Worm (Caenorhabditis elegans) whole organism, early embryonic: ENCODE measurements around the gene spp-16.

Source experiments
- F13C5.2 ChIP-seq: sonication (generic microtip); optimal IDR thresholded peaks from 2 replicates; lab custom pipeline; 2017; ENCODE audit warnings: mild to moderate bottlenecking, missing genetic modification characterization, inconsistent platforms, missing compliant biosample characterization
- aly-1 ChIP-seq: sonication (generic microtip); optimal IDR thresholded peaks from 2 replicates; lab custom pipeline; 2016; ENCODE audit warnings: missing genetic modification characterization, missing compliant biosample characterization
- ama-1 ChIP-seq: fragments of 150-350 bp; optimal IDR thresholded peaks from 2 replicates; lab custom pipeline; 2014
- ceh-13 ChIP-seq: fragments of 200-800 bp; sonication (Bioruptor generic); optimal IDR thresholded peaks from 2 replicates; lab custom pipeline; 2018; ENCODE audit warnings: mild to moderate bottlenecking, missing genetic modification characterization, missing compliant biosample characterization
- ets-7 ChIP-seq: sonication (generic microtip); optimal IDR thresholded peaks from 2 replicates; lab custom pipeline; 2016; ENCODE audit warnings: missing genotype, missing genetic modification characterization, missing compliant biosample characterization
- flt-1 ChIP-seq: fragments of 200-800 bp; sonication (Bioruptor generic); IDR thresholded peaks from 2 replicates; pipeline ENCODE4 v1.3.6; 2022; ENCODE audit warnings: missing genetic modification characterization, missing compliant biosample characterization
- hmbx-1 ChIP-seq: sonication (generic microtip); optimal IDR thresholded peaks from 2 replicates; lab custom pipeline; 2016; ENCODE audit warnings: mild to moderate bottlenecking, missing genetic modification characterization, missing compliant biosample characterization
- hmg-4 ChIP-seq: fragments of 200-800 bp; sonication (Bioruptor generic); optimal IDR thresholded peaks from 2 replicates; lab custom pipeline; 2018; ENCODE audit warnings: mild to moderate bottlenecking, missing genetic modification characterization, missing compliant biosample characterization
- hnd-1 ChIP-seq: sonication (generic microtip); optimal IDR thresholded peaks from 2 replicates; lab custom pipeline; 2016; ENCODE audit warnings: missing genetic modification characterization, missing compliant biosample characterization
- pes-1 ChIP-seq: fragments of 200-800 bp; sonication (Bioruptor generic); IDR thresholded peaks from 2 replicates; pipeline ENCODE4 v1.3.6; 2022; ENCODE audit warnings: missing genetic modification reagents, missing genetic modification characterization, missing compliant biosample characterization
- scrt-1 ChIP-seq: fragments of 200-800 bp; sonication (Bioruptor generic); IDR thresholded peaks from 2 replicates; pipeline ENCODE4 v1.3.6; 2022; ENCODE audit warnings: missing genetic modification characterization, missing compliant biosample characterization
- sea-1 ChIP-seq: fragments of 200-800 bp; sonication (Bioruptor generic); conservative IDR thresholded peaks from 2 replicates; pipeline ENCODE4 v1.3.6; 2022; ENCODE audit warnings: missing genetic modification characterization, missing compliant biosample characterization
- tbx-11 ChIP-seq: fragments of 200-800 bp; sonication (Bioruptor generic); IDR thresholded peaks from 2 replicates; pipeline ENCODE4 v1.3.6; 2022; ENCODE audit warnings: missing genetic modification characterization, missing compliant biosample characterization
- tbx-37 ChIP-seq: fragments of 200-800 bp; sonication (Bioruptor generic); conservative IDR thresholded peaks from 2 replicates; pipeline ENCODE4 v1.3.6; 2022; ENCODE audit warnings: missing genetic modification reagents, missing genetic modification characterization, missing compliant biosample characterization

DNA sequence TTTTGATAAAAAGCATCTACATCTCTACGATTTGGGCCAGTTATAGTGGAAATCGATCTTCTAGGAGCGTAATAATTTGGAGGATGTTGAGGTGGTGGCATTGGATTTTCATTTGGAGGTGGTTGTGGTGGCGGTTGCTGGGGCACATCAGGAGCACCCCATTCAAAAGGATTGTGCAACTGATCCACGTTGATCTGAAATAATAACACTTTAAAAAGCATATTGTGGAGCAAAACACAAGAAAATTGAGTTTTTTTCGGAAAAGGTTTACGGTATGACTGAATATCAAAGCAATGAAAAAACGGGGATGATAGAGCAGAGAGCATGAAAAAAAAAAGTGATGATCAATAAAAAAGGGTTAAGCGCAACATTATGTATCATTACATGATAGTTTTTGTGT is 35.5 kb downstream of the spp-16 start, which contains the start of gene saeg-1:
- TF ChIP-seq ama-1 (lab: Kevin White, UChicago) (no peak), ceh-13 (GFP tag; lab: Kevin White, UChicago) (no peak), hmg-4 (GFP tag; lab: Kevin White, UChicago) (no peak), F13C5.2 (tag; lab: Kevin White, UChicago) (no peak), flt-1 (GFP tag; lab: Robert Waterston, UW) (no peak), ets-7 (tag; lab: Kevin White, UChicago) (no peak), tbx-11 (GFP tag; lab: Robert Waterston, UW) (no peak), scrt-1 (GFP tag; lab: Robert Waterston, UW) (no peak), pes-1 (GFP tag; lab: Robert Waterston, UW) (no peak), hmbx-1 (tag; lab: Kevin White, UChicago) (no peak), tbx-37 (GFP tag; lab: Robert Waterston, UW) (no peak), aly-1 (no peak), hnd-1 (tag; lab: Kevin White, UChicago) (no peak), sea-1 (GFP tag; lab: Robert Waterston, UW) (no peak)
